Worm (Caenorhabditis elegans) whole organism, L4 larva: ENCODE data around the gene Y52D5A.2.

ENCODE experiments used
- D1046.2 ChIP-seq: fragments of 200-800 bp; sonication (Bioruptor generic); IDR thresholded peaks from 2 replicates; pipeline ENCODE4 v1.3.6; 2022; ENCODE audit warnings: missing genetic modification characterization, missing compliant biosample characterization
- F10B5.3 ChIP-seq: sonication (generic microtip); optimal IDR thresholded peaks from 2 replicates; lab custom pipeline; 2016; ENCODE audit warnings: mild to moderate bottlenecking, missing genetic modification characterization, missing compliant biosample characterization
- F26F4.8 ChIP-seq: fragments of 200-800 bp; sonication (Bioruptor generic); conservative IDR thresholded peaks from 2 replicates; pipeline ENCODE4 v1.3.6; 2022; ENCODE audit warnings: missing genetic modification characterization, missing compliant biosample characterization
- Y48G9A.11 ChIP-seq: fragments of 200-800 bp; sonication (Bioruptor generic); IDR thresholded peaks from 2 replicates; pipeline ENCODE4 v1.3.6; 2022; ENCODE audit warnings: missing genetic modification reagents, missing genetic modification characterization, missing compliant biosample characterization
- ceh-62 ChIP-seq: sonication (generic microtip); optimal IDR thresholded peaks from 2 replicates; lab custom pipeline; 2017; ENCODE audit warnings: missing biosample characterization, missing genetic modification characterization
- cey-2 ChIP-seq: sonication (generic microtip); optimal IDR thresholded peaks from 3 replicates; lab custom pipeline; 2017; ENCODE audit warnings: missing genetic modification characterization, mild to moderate bottlenecking, missing compliant biosample characterization, antibody characterized with exemption, borderline replicate concordance; ENCODE audit not compliant: insufficient read depth
- ctbp-1 ChIP-seq: fragments of 200-800 bp; sonication (Bioruptor generic); IDR thresholded peaks from 2 replicates; pipeline ENCODE4 v1.3.6; 2022; ENCODE audit warnings: missing genetic modification reagents, missing genetic modification characterization, missing compliant biosample characterization
- dve-1 ChIP-seq: sonication (generic microtip); optimal IDR thresholded peaks from 2 replicates; lab custom pipeline; 2017; ENCODE audit warnings: antibody characterized with exemption, mild to moderate bottlenecking, missing genetic modification characterization, missing compliant biosample characterization; ENCODE audit not compliant: insufficient read depth
- egl-43 ChIP-seq: fragments of 200-800 bp; sonication (Bioruptor generic); IDR thresholded peaks from 2 replicates; pipeline ENCODE4 v1.3.6; 2022; ENCODE audit warnings: missing genetic modification reagents, missing genetic modification characterization, missing compliant biosample characterization
- fos-1 ChIP-seq: fragments of 150-350 bp; optimal IDR thresholded peaks from 2 replicates; lab custom pipeline; 2014; ENCODE audit warnings: missing biosample characterization, missing genetic modification characterization
- lin-38 ChIP-seq: fragments of 200-800 bp; sonication (Bioruptor generic); IDR thresholded peaks from 2 replicates; pipeline ENCODE4 v1.3.6; 2022; ENCODE audit warnings: missing genetic modification reagents, missing genetic modification characterization, missing compliant biosample characterization
- nhr-11 ChIP-seq: fragments of 150-350 bp; optimal IDR thresholded peaks from 2 replicates; lab custom pipeline; 2014; ENCODE audit warnings: missing biosample characterization, missing genetic modification characterization
- nhr-6 ChIP-seq: fragments of 150-350 bp; optimal IDR thresholded peaks from 2 replicates; lab custom pipeline; 2014; ENCODE audit warnings: missing biosample characterization, missing genetic modification characterization
- nhr-76 ChIP-seq: fragments of 150-350 bp; optimal IDR thresholded peaks from 2 replicates; lab custom pipeline; 2014; ENCODE audit warnings: missing biosample characterization, missing genetic modification characterization
- nhr-77 ChIP-seq: fragments of 150-350 bp; optimal IDR thresholded peaks from 2 replicates; lab custom pipeline; 2014; ENCODE audit warnings: missing biosample characterization, missing genetic modification characterization
- rbr-2 ChIP-seq: sonication (generic microtip); optimal IDR thresholded peaks from 2 replicates; lab custom pipeline; 2016; ENCODE audit warnings: missing genotype, missing genetic modification characterization, missing compliant biosample characterization
- set-16 ChIP-seq: fragments of 200-800 bp; sonication (Bioruptor generic); IDR thresholded peaks from 2 replicates; pipeline ENCODE4 v1.3.6; 2022; ENCODE audit warnings: missing genetic modification reagents, missing genetic modification characterization, missing compliant biosample characterization
- unc-39 ChIP-seq: sonication (generic microtip); optimal IDR thresholded peaks from 2 replicates; lab custom pipeline; 2017; ENCODE audit warnings: missing biosample characterization, missing genetic modification characterization
- ztf-7 ChIP-seq: fragments of 150-350 bp; optimal IDR thresholded peaks from 2 replicates; lab custom pipeline; 2014; ENCODE audit warnings: missing biosample characterization, missing genetic modification characterization

Gene Y52D5A.2

DNA sequence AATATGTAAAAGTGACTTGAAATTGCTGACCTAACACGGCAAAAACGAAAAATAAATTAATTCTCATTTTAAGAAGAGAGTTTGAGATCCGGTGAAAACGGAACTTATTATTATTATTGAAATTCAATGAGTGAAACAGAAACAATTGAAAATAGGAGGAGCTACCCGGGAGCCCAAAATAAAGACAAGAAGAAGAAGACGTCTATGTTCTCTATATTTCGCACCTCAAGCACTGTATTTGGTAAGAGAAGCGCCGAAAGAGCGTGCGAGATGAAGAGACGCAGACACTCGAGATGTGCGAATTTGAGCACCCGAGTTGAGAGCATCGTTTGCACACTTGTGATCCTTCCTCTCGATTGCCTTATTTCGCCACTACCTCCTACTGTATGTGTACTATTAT, 48.6 kb downstream of the Y52D5A.2 start, which contains the start of gene spp-7:
Gene spp-7, minus strand, starts transcription at position 101 of the 400 bp plus-strand sequence.
- no peak for TF ChIP-seq F10B5.3
- no peak for TF ChIP-seq nhr-6 (tag; lab: Kevin White, UChicago)
- no peak for TF ChIP-seq fos-1 (tag; lab: Kevin White, UChicago)
- TF ChIP-seq egl-43 (GFP tag; lab: Robert Waterston, UW), result no peak
- no peak for TF ChIP-seq ctbp-1 (GFP tag; lab: Robert Waterston, UW)
- TF ChIP-seq cey-2 (tag; lab: Kevin White, UChicago), result no peak
- no peak for TF ChIP-seq nhr-77 (tag; lab: Kevin White, UChicago)
- TF ChIP-seq dve-1 (tag; lab: Kevin White, UChicago), result no peak
- TF ChIP-seq ceh-62 (tag; lab: Kevin White, UChicago), result no peak
- TF ChIP-seq unc-39 (tag; lab: Kevin White, UChicago), result no peak
- TF ChIP-seq F26F4.8 (GFP tag; lab: Robert Waterston, UW), result no peak
- no peak for TF ChIP-seq nhr-76
- TF ChIP-seq rbr-2, result no peak
- TF ChIP-seq set-16 (GFP tag; lab: Robert Waterston, UW), result no peak
- no peak for TF ChIP-seq nhr-11 (tag; lab: Kevin White, UChicago)
- no peak for TF ChIP-seq Y48G9A.11 (GFP tag; lab: Robert Waterston, UW)
- TF ChIP-seq ztf-7, result no peak
- TF ChIP-seq D1046.2 (GFP tag; lab: Robert Waterston, UW), result no peak
- TF ChIP-seq lin-38 (GFP tag; lab: Robert Waterston, UW), result no peak
